Fruit fly (Drosophila melanogaster): ENCODE data around the gene CG7215.

The CG7215 gene

DNA sequence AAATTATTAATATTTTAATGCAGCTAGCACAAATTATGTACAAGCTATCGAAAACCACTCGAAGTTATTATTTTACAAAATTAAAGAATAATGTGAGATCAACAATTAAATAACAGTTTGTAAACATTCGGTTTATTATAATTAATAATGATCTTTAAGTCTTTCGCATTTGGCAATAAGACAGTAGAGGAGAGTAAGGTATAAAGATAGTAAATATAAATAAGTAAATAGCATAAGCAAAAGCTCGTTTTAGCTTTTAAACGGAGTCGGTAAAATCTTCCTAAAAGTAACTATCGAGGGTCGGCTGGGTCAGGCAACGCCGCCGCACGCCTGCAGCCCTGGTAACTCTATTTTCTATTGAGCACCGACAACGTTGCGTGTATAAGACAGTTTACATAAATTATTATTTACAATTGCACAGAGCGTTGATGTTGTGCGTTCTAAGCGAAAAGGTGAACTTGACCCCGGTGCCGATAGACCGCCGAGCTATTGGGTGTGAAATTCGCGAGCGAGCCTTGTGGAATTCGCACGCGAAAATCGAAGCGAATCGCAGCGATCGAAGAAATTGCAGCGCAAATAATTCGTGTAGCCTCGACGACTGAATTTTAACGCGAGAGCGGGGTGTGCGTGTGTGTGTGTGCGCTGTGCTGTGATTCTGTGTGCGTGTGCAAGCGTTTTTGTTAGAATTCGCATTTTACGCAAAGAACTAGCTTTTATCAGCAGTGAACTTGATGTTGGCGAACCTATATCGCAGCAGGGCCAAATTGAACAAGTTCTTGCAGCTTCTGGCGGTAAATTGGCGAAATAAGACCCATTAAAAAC lies 554 bp upstream of the CG7215 start, which contains the start of gene wrd:
wrd (plus strand) TSS at position 342 of the 822 bp plus-strand sequence.
- TF ChIP-seq CG10631 (GFP tag; optimal IDR thresholded peaks at IDR 0.05) (peak; percentile 54), CG1621 (tag; optimal IDR thresholded peaks at IDR 0.05) (no peak), achi (GFP tag; optimal IDR thresholded peaks at IDR 0.05) (peak; percentile 40), CG3919 (GFP tag; optimal IDR thresholded peaks at IDR 0.05) (peak; percentile 16), svp (GFP tag) (peak; percentile 83), acj6 (GFP tag; optimal IDR thresholded peaks at IDR 0.05) (peak; percentile 31), Lpt (GFP tag; optimal IDR thresholded peaks at IDR 0.05) (no peak), CG3032 (tag; optimal IDR thresholded peaks at IDR 0.05) (peak; percentile 42), Blimp-1 (GFP tag; optimal IDR thresholded peaks at IDR 0.05) (no peak), Hr39 (GFP tag; optimal IDR thresholded peaks at IDR 0.05) (peak; percentile 28), ss (GFP tag; optimal IDR thresholded peaks at IDR 0.05) (peak in 1 of 2 experiments; percentile 56), topi (GFP tag; optimal IDR thresholded peaks at IDR 0.05) (peak; percentile 7), Smox (GFP tag; optimal IDR thresholded peaks at IDR 0.05) (peak; percentile 20), cyc (GFP tag; optimal IDR thresholded peaks at IDR 0.05) (peak; percentile 19), Eip78C (GFP tag) (peak; percentile 69), lz (GFP tag; optimal IDR thresholded peaks at IDR 0.05) (peak; percentile 34), Sox14 (GFP tag; optimal IDR thresholded peaks at IDR 0.05) (no peak), Sox15 (GFP tag; optimal IDR thresholded peaks at IDR 0.05) (peak; percentile 36), Hr4 (GFP tag; optimal IDR thresholded peaks at IDR 0.05) (peak; percentile 39), pdm3 (GFP tag; optimal IDR thresholded peaks at IDR 0.05) (no peak), Ets96B (tag; optimal IDR thresholded peaks at IDR 0.05) (no peak), vri (GFP tag; optimal IDR thresholded peaks at IDR 0.05) (peak; percentile 11), CG31627 (GFP tag; optimal IDR thresholded peaks at IDR 0.05) (peak; percentile 37), OdsH (GFP tag; optimal IDR thresholded peaks at IDR 0.05) (peak; percentile 31), fkh (GFP tag; optimal IDR thresholded peaks at IDR 0.05) (peak; percentile 71), CG6808 (GFP tag; optimal IDR thresholded peaks at IDR 0.05) (no peak), CG4318 (GFP tag; optimal IDR thresholded peaks at IDR 0.05) (peak; percentile 17), CG6854 (GFP tag; optimal IDR thresholded peaks at IDR 0.05) (no peak), CG11762 (GFP tag; optimal IDR thresholded peaks at IDR 0.05; ENCODE audit: insufficient read depth) (peak; percentile 15), salr (GFP tag; optimal IDR thresholded peaks at IDR 0.05) (peak in 1 of 2 experiments; percentile 30), CG32006 (GFP tag; optimal IDR thresholded peaks at IDR 0.05) (peak; percentile 24), CG34406 (GFP tag; optimal IDR thresholded peaks at IDR 0.05) (no peak), Sox102F (GFP tag; optimal IDR thresholded peaks at IDR 0.05) (no peak), CG16779 (tag; optimal IDR thresholded peaks at IDR 0.05) (no peak)

DNA sequence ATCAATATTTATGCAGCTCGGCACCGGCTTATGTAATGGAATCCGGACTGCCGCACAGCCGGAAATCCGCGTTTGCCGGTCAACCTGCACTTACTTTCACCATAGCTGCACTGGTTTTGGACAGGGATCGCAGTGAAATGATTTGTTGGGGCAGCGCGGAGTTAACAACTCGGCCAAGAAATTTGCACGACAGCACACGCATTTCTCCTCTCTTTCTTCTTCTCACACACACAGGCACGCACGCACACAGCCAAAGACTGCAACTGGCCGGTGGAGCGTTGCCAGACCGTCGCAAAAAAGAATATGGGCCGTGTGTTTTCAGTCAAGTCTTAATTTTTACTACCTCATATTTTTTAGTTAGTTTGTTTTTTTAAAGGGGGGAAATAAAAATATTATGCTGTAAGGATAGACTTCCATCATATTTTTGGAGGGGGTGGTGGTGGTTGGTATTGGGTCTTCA lies 782 bp downstream of the CG7215 start:
- TF ChIP-seq Met (GFP tag; optimal IDR thresholded peaks at IDR 0.05) (no peak), Sox14 (GFP tag; optimal IDR thresholded peaks at IDR 0.05) (peak; percentile 41), CG3032 (tag; optimal IDR thresholded peaks at IDR 0.05) (no peak), Eip78C (GFP tag) (peak; percentile 72), CG9139 (GFP tag; optimal IDR thresholded peaks at IDR 0.05) (no peak), CG31627 (GFP tag; optimal IDR thresholded peaks at IDR 0.05) (no peak), OdsH (GFP tag; optimal IDR thresholded peaks at IDR 0.05) (no peak), Lpt (GFP tag; optimal IDR thresholded peaks at IDR 0.05) (no peak), CG6276 (GFP tag; optimal IDR thresholded peaks at IDR 0.05) (no peak), Blimp-1 (GFP tag; optimal IDR thresholded peaks at IDR 0.05) (no peak), vri (GFP tag; optimal IDR thresholded peaks at IDR 0.05) (peak; percentile 44), CG11902 (GFP tag; optimal IDR thresholded peaks at IDR 0.05) (no peak), lz (GFP tag; optimal IDR thresholded peaks at IDR 0.05) (peak; percentile 8), CG10631 (GFP tag; optimal IDR thresholded peaks at IDR 0.05) (no peak), fd59A (GFP tag; optimal IDR thresholded peaks at IDR 0.05) (no peak), CG10669 (GFP tag; optimal IDR thresholded peaks at IDR 0.05) (no peak), Hr39 (GFP tag; optimal IDR thresholded peaks at IDR 0.05) (no peak), Eip75B (GFP tag; optimal IDR thresholded peaks at IDR 0.05) (peak; percentile 10), CG3919 (GFP tag; optimal IDR thresholded peaks at IDR 0.05) (peak; percentile 23), cyc (GFP tag; optimal IDR thresholded peaks at IDR 0.05) (peak; percentile 20), CG11294 (GFP tag; IDR thresholded peaks at IDR 0.05) (no peak), dac (GFP tag; optimal IDR thresholded peaks at IDR 0.05) (no peak), CG6854 (GFP tag; optimal IDR thresholded peaks at IDR 0.05) (peak; percentile 15)
